Fruit fly (Drosophila melanogaster) whole organism, embryonic: ENCODE data around the gene CG6441.

Experiments
- CG10543 ChIP-seq: fragments of 200-800 bp; sonication (Bioruptor generic); optimal IDR thresholded peaks from 3 replicates; lab custom pipeline; 2017; ENCODE audit warnings: missing biosample characterization, mild to moderate bottlenecking, missing genetic modification characterization, moderate library complexity
- CG15073 ChIP-seq: fragments of 200-800 bp; sonication (Bioruptor generic); optimal IDR thresholded peaks from 2 replicates; lab custom pipeline; 2016; ENCODE audit warnings: missing biosample characterization, missing genetic modification characterization
- CG17359 ChIP-seq: fragments of 200-800 bp; sonication (Bioruptor generic); optimal IDR thresholded peaks from 3 replicates; lab custom pipeline; 2018; ENCODE audit warnings: missing biosample characterization, mild to moderate bottlenecking, missing genetic modification characterization, moderate library complexity
- CG6813 ChIP-seq: fragments of 200-800 bp; sonication (Bioruptor generic); optimal IDR thresholded peaks from 2 replicates; lab custom pipeline; 2017; ENCODE audit warnings: missing biosample characterization, missing genetic modification characterization, mild to moderate bottlenecking, moderate library complexity, missing genetic modification reagents
- Ets97D ChIP-seq: fragments of 200-800 bp; sonication (Bioruptor generic); optimal IDR thresholded peaks from 3 replicates; lab custom pipeline; 2016; ENCODE audit warnings: missing biosample characterization, missing genetic modification characterization
- Lpt ChIP-seq: fragments of >200 bp; optimal IDR thresholded peaks from 2 replicates; lab custom pipeline; 2018; ENCODE audit warnings: missing biosample characterization, missing genetic modification characterization
- Rfx ChIP-seq: fragments of 200-800 bp; sonication (Bioruptor generic); IDR thresholded peaks from 2 replicates; pipeline ENCODE4 v1.3.6; 2022; ENCODE audit warnings: missing biosample characterization, missing genetic modification characterization
- hb ChIP-seq: fragments of 200-800 bp; sonication (Bioruptor generic); IDR thresholded peaks from 3 replicates; pipeline ENCODE4 v1.3.6; 2022; ENCODE audit warnings: missing biosample characterization, missing genetic modification characterization; ENCODE audit not compliant: partially characterized antibody
- her ChIP-seq: fragments of 200-800 bp; sonication (Bioruptor generic); optimal IDR thresholded peaks from 2 replicates; lab custom pipeline; 2016; ENCODE audit warnings: missing biosample characterization, missing genetic modification characterization
- kay ChIP-seq: fragments of 200-800 bp; sonication (Bioruptor generic); optimal IDR thresholded peaks from 2 replicates; lab custom pipeline; 2016; ENCODE audit warnings: missing biosample characterization, missing genetic modification characterization
- sqz ChIP-seq: fragments of 200-800 bp; sonication (Bioruptor generic); optimal IDR thresholded peaks from 3 replicates; lab custom pipeline; 2018; ENCODE audit warnings: missing biosample characterization, mild to moderate bottlenecking, missing genetic modification characterization

DNA sequence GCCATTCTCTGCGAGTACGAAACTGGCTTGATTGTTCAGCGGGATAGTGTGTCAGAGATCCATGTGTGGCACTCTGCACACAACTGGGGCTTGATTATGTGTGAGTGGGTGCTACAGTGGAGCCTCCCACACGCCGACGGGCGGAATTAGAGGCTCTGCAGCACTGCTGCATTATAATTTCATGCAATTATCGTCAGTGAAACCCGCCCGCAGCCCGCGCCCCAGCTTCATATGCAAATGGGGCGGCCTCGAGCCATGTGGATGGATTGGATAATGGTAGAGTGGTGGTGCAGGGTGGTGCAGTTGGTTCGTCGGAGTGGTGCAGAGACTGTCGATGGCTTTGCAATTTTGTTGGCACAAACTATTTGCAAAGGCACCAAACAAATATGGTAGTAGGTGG, 27.2 kb downstream of the CG6441 start:
- TF ChIP-seq sqz (GFP tag; lab: Kevin White, UChicago) (no peak), Ets97D (GFP tag; lab: Kevin White, UChicago) (no peak), CG17359 (tag; lab: Kevin White, UChicago) (no peak), kay (no peak), Lpt (GFP tag; lab: Kevin White, UChicago) (no peak), CG6813 (GFP tag; lab: Kevin White, UChicago) (no peak), CG15073 (GFP tag; lab: Kevin White, UChicago) (no peak), her (GFP tag; lab: Kevin White, UChicago) (no peak), hb (GFP tag; lab: Robert Waterston, UW) (no peak), Rfx (GFP tag; lab: Robert Waterston, UW) (no peak), CG10543 (GFP tag; lab: Kevin White, UChicago) (no peak)
